Worm (Caenorhabditis elegans) whole organism, L4 larva: ENCODE results near the gene F49E11.2.
A peak's percentile ranks its signal among the peaks of the same experiment; 100 is the strongest.

ENCODE experiments used
- F26F4.8 ChIP-seq: fragments of 200-800 bp; sonication (Bioruptor generic); conservative IDR thresholded peaks from 2 replicates; pipeline ENCODE4 v1.3.6; 2022; ENCODE audit warnings: missing genetic modification characterization, missing compliant biosample characterization
- T26A8.4 ChIP-seq: fragments of 200-800 bp; sonication (Bioruptor generic); IDR thresholded peaks from 2 replicates; pipeline ENCODE4 v1.3.6; 2022; ENCODE audit warnings: missing genetic modification characterization, missing compliant biosample characterization
- Y5F2A.4 ChIP-seq: fragments of 200-800 bp; sonication (Bioruptor generic); optimal IDR thresholded peaks from 2 replicates; lab custom pipeline; 2018; ENCODE audit warnings: mild to moderate bottlenecking, missing genetic modification characterization, missing compliant biosample characterization
- ZK337.2 ChIP-seq: fragments of 200-800 bp; sonication (Bioruptor generic); IDR thresholded peaks from 2 replicates; pipeline ENCODE4 v1.3.6; 2022; ENCODE audit warnings: missing genetic modification reagents, missing genetic modification characterization, missing compliant biosample characterization
- aha-1 ChIP-seq: fragments of 150-350 bp; peaks from one replicate; lab custom pipeline; 2014; ENCODE audit warnings: missing biosample characterization, missing genetic modification characterization
- ceh-20 ChIP-seq: fragments of 200-800 bp; sonication (Bioruptor generic); IDR thresholded peaks from 2 replicates; pipeline ENCODE4 v1.3.6; 2022; ENCODE audit warnings: missing genetic modification reagents, missing genetic modification characterization, missing compliant biosample characterization
- ceh-28 ChIP-seq: fragments of 150-350 bp; optimal IDR thresholded peaks from 2 replicates; lab custom pipeline; 2014; ENCODE audit warnings: missing biosample characterization, missing genetic modification reagents, missing genetic modification characterization
- ceh-32 ChIP-seq: sonication (generic microtip); optimal IDR thresholded peaks from 2 replicates; lab custom pipeline; 2016; ENCODE audit warnings: mild to moderate bottlenecking, missing genetic modification characterization, missing compliant biosample characterization; ENCODE audit not compliant: poor library complexity
- ceh-44 ChIP-seq: fragments of 200-800 bp; sonication (Bioruptor generic); IDR thresholded peaks from 2 replicates; pipeline ENCODE4 v1.3.6; 2022; ENCODE audit warnings: missing genetic modification reagents, missing genetic modification characterization, missing compliant biosample characterization
- ctbp-1 ChIP-seq: fragments of 200-800 bp; sonication (Bioruptor generic); IDR thresholded peaks from 2 replicates; pipeline ENCODE4 v1.3.6; 2022; ENCODE audit warnings: missing genetic modification reagents, missing genetic modification characterization, missing compliant biosample characterization
- dpl-1 ChIP-seq: fragments of 150-350 bp; optimal IDR thresholded peaks from 2 replicates; lab custom pipeline; 2014; ENCODE audit warnings: missing biosample characterization, missing genetic modification reagents, missing genetic modification characterization
- egl-27 ChIP-seq: sonication (generic microtip); optimal IDR thresholded peaks from 3 replicates; lab custom pipeline; 2017; ENCODE audit warnings: missing biosample characterization, missing genetic modification reagents, missing genetic modification characterization
- hmg-1.1 ChIP-seq: fragments of 200-800 bp; sonication (Bioruptor generic); IDR thresholded peaks from 2 replicates; pipeline ENCODE4 v1.3.6; 2022; ENCODE audit warnings: missing genetic modification reagents, missing genetic modification characterization, missing compliant biosample characterization
- jun-1 ChIP-seq: fragments of 150-350 bp; optimal IDR thresholded peaks from 2 replicates; lab custom pipeline; 2014; ENCODE audit warnings: missing biosample characterization, missing genetic modification reagents, missing genetic modification characterization
- lim-7 ChIP-seq: fragments of 200-800 bp; sonication (Bioruptor generic); IDR thresholded peaks from 2 replicates; pipeline ENCODE4 v1.3.6; 2022; ENCODE audit warnings: missing genetic modification characterization, missing compliant biosample characterization
- lin-1 ChIP-seq: fragments of 200-800 bp; sonication (Bioruptor generic); IDR thresholded peaks from 2 replicates; pipeline ENCODE4 v1.3.6; 2022; ENCODE audit warnings: missing genetic modification reagents, missing genetic modification characterization, missing compliant biosample characterization
- lin-13 ChIP-seq: fragments of 150-350 bp; optimal IDR thresholded peaks from 2 replicates; lab custom pipeline; 2014; ENCODE audit warnings: missing biosample characterization, missing genetic modification reagents, missing genetic modification characterization
- lin-15B ChIP-seq: fragments of 150-350 bp; sonication (generic microtip); optimal IDR thresholded peaks from 3 replicates; lab custom pipeline; 2014; ENCODE audit warnings: missing biosample characterization, missing genetic modification characterization
- lin-39 ChIP-seq: fragments of 150-350 bp; optimal IDR thresholded peaks from 2 replicates; lab custom pipeline; 2014; ENCODE audit warnings: missing biosample characterization, missing genetic modification reagents, missing genetic modification characterization
- madf-5 ChIP-seq, 2 experiments: fragments of 200-800 bp; sonication (Bioruptor generic); IDR thresholded peaks; 2 replicates each; pipeline ENCODE4 v1.3.6; 2022; ENCODE audit warnings: missing compliant biosample characterization in 2 of 2, missing genetic modification characterization in 2 of 2
- mdl-1 ChIP-seq, 2 experiments: fragments of 150-350 bp in 1 of 2; sonication (generic microtip) in 1 of 2; optimal IDR thresholded peaks; 2 replicates each; lab custom pipeline; 2014 to 2017; ENCODE audit warnings: missing biosample characterization in 2 of 2, missing genetic modification characterization in 2 of 2
- mxl-2 ChIP-seq: fragments of 200-800 bp; sonication (Bioruptor generic); conservative IDR thresholded peaks from 2 replicates; pipeline ENCODE4 v1.3.6; 2022; ENCODE audit warnings: missing genetic modification reagents, missing genetic modification characterization, missing compliant biosample characterization
- nhr-11 ChIP-seq: fragments of 150-350 bp; optimal IDR thresholded peaks from 2 replicates; lab custom pipeline; 2014; ENCODE audit warnings: missing biosample characterization, missing genetic modification characterization
- nhr-25 ChIP-seq: sonication (generic microtip); optimal IDR thresholded peaks from 2 replicates; lab custom pipeline; 2017; ENCODE audit warnings: missing genetic modification characterization, mild to moderate bottlenecking, missing compliant biosample characterization, antibody characterized with exemption, moderate library complexity, borderline replicate concordance; ENCODE audit not compliant: insufficient read depth
- nhr-28 ChIP-seq: fragments of 150-350 bp; optimal IDR thresholded peaks from 2 replicates; lab custom pipeline; 2014; ENCODE audit warnings: missing biosample characterization, missing genetic modification characterization
- nhr-41 ChIP-seq: fragments of 200-800 bp; sonication (Bioruptor generic); IDR thresholded peaks from 2 replicates; pipeline ENCODE4 v1.3.6; 2022; ENCODE audit warnings: missing genetic modification reagents, missing genetic modification characterization, missing compliant biosample characterization
- php-3 ChIP-seq: fragments of 200-800 bp; sonication (Bioruptor generic); IDR thresholded peaks from 2 replicates; pipeline ENCODE4 v1.3.6; 2022; ENCODE audit warnings: missing genetic modification reagents, missing genetic modification characterization, missing compliant biosample characterization
- snpc-4 ChIP-seq: fragments of 150-350 bp; optimal IDR thresholded peaks from 2 replicates; lab custom pipeline; 2014; ENCODE audit warnings: missing biosample characterization, missing genetic modification characterization
- spr-3 ChIP-seq: fragments of 200-800 bp; sonication (Bioruptor generic); optimal IDR thresholded peaks from 2 replicates; lab custom pipeline; 2018; ENCODE audit warnings: mild to moderate bottlenecking, missing genetic modification characterization, missing compliant biosample characterization
- tra-1 ChIP-seq: fragments of 200-800 bp; sonication (Bioruptor generic); IDR thresholded peaks from 2 replicates; pipeline ENCODE4 v1.3.6; 2022; ENCODE audit warnings: missing genetic modification reagents, missing genetic modification characterization, missing compliant biosample characterization
- unc-130 ChIP-seq: sonication (generic microtip); optimal IDR thresholded peaks from 2 replicates; lab custom pipeline; 2016; ENCODE audit warnings: missing genetic modification reagents, missing genetic modification characterization, missing compliant biosample characterization
- vab-7 ChIP-seq: fragments of 200-800 bp; sonication (Bioruptor generic); IDR thresholded peaks from 2 replicates; pipeline ENCODE4 v1.3.6; 2022; ENCODE audit warnings: missing genetic modification reagents, missing genetic modification characterization, missing compliant biosample characterization
- zag-1 ChIP-seq: fragments of 150-350 bp; optimal IDR thresholded peaks from 2 replicates; lab custom pipeline; 2014; ENCODE audit warnings: missing biosample characterization, missing genetic modification characterization
- zfp-2 ChIP-seq: sonication (generic microtip); optimal IDR thresholded peaks from 2 replicates; lab custom pipeline; 2016; ENCODE audit warnings: mild to moderate bottlenecking, missing genetic modification characterization, missing compliant biosample characterization
- zip-2 ChIP-seq: fragments of 150-350 bp; optimal IDR thresholded peaks from 2 replicates; lab custom pipeline; 2014; ENCODE audit warnings: missing biosample characterization, missing genetic modification characterization
- ztf-11 ChIP-seq: fragments of 150-350 bp; optimal IDR thresholded peaks from 2 replicates; lab custom pipeline; 2014; ENCODE audit warnings: missing biosample characterization, missing genetic modification characterization

F49E11.2 gene

ce11 chrIV:13071445-13071844 lies 32.7 kb upstream of the F49E11.2 start, which contains the start of gene scl-8:
Gene scl-8 (plus strand): TSS chrIV:13071745.
- no peak for TF ChIP-seq php-3
- TF ChIP-seq aha-1 (tag; lab: Kevin White, UChicago), result peak; percentile 36

DNA sequence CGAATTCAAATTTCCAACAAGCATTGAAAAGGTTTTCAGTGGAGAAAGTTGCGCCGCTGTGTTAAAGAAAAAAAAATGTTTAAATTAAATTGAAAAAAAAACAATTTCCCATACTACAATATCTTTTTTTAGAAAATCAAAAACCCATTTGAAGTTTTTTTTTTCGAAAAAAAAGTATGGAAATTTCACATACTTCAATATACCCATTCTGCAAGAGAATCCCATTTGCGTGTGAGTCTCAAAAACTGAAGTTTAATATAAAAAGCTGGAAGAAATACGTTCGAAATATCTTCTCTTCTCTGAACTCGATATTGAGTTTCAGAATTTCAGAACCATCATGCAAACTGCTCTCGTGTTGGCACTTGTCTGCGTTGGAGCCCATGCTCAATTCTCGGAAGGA lies 31.4 kb upstream of the F49E11.2 start, which contains the start of gene scl-7:
Gene scl-7, plus strand, starts transcription at position 301 of the 400 bp plus-strand sequence.
- TF ChIP-seq unc-130, result no peak
- TF ChIP-seq nhr-41 (GFP tag; lab: Robert Waterston, UW), result no peak
- no peak for TF ChIP-seq ctbp-1
- no peak for TF ChIP-seq zag-1
- no peak for TF ChIP-seq jun-1
- TF ChIP-seq snpc-4 (tag; lab: Kevin White, UChicago), result no peak
- no peak for TF ChIP-seq F26F4.8 (GFP tag; lab: Robert Waterston, UW)
- no peak for TF ChIP-seq lin-39
- TF ChIP-seq hmg-1.1 (GFP tag; lab: Robert Waterston, UW), result no peak
- no peak for TF ChIP-seq ceh-32 (tag; lab: Kevin White, UChicago)
- TF ChIP-seq zfp-2, result no peak
- no peak for TF ChIP-seq T26A8.4
- no peak for TF ChIP-seq nhr-28 (tag; lab: Kevin White, UChicago)
- no peak for TF ChIP-seq mdl-1 (tag; optimal IDR thresholded peaks at IDR 0.05; lab: Kevin White, UChicago)
- TF ChIP-seq nhr-11 (tag; lab: Kevin White, UChicago), result no peak
- no peak for TF ChIP-seq vab-7 (GFP tag; lab: Robert Waterston, UW)
- no peak for TF ChIP-seq php-3
- TF ChIP-seq ztf-11 (tag; lab: Kevin White, UChicago), result no peak
- no peak for TF ChIP-seq nhr-25
- TF ChIP-seq, all 104 proteins: peak for 0

- TF ChIP-seq lin-15B (tag; lab: Kevin White, UChicago) (no peak), spr-3 (GFP tag; lab: Kevin White, UChicago) (no peak), lin-1 (GFP tag; lab: Robert Waterston, UW) (no peak), ctbp-1 (no peak), ceh-28 (tag; lab: Kevin White, UChicago) (no peak), madf-5 (GFP tag; IDR thresholded peaks at IDR 0.05; lab: Robert Waterston, UW) (no peak), ceh-44 (GFP tag; lab: Robert Waterston, UW) (no peak), ZK337.2 (GFP tag; lab: Robert Waterston, UW) (no peak), egl-27 (no peak)
Observed at ce11 chrIV:13068451-13068850, 29.7 kb upstream of the F49E11.2 start, which contains the start of gene scl-6. Gene scl-6 (plus strand): TSS chrIV:13068751.

- TF ChIP-seq Y5F2A.4, result no peak
- TF ChIP-seq lin-39, result no peak
- no peak for TF ChIP-seq tra-1 (GFP tag; lab: Robert Waterston, UW)
- no peak for TF ChIP-seq ceh-20 (GFP tag; lab: Robert Waterston, UW)
- TF ChIP-seq nhr-41 (GFP tag; lab: Robert Waterston, UW), result no peak
- TF ChIP-seq T26A8.4, result no peak
- TF ChIP-seq ceh-28 (tag; lab: Kevin White, UChicago), result no peak
- TF ChIP-seq mxl-2 (GFP tag; lab: Robert Waterston, UW), result no peak
- TF ChIP-seq lim-7, result no peak
- no peak for TF ChIP-seq lin-13 (GFP tag; lab: Kevin White, UChicago)
- TF ChIP-seq zip-2, result no peak
- TF ChIP-seq dpl-1 (GFP tag; lab: Kevin White, UChicago), result no peak
Observed at ce11 chrIV:13067200-13067599, 28.4 kb upstream of the F49E11.2 start, which contains the start of gene col-131. Gene col-131 (minus strand): TSS chrIV:13067300.
